Worm (Caenorhabditis elegans) whole organism, early embryonic: ENCODE results near the gene C08B6.6.

Experiments
- B0310.2 ChIP-seq: sonication (generic microtip); optimal IDR thresholded peaks from 2 replicates; lab custom pipeline; 2016; ENCODE audit warnings: mild to moderate bottlenecking, missing genetic modification characterization, missing compliant biosample characterization
- F13C5.2 ChIP-seq: sonication (generic microtip); optimal IDR thresholded peaks from 2 replicates; lab custom pipeline; 2017; ENCODE audit warnings: mild to moderate bottlenecking, missing genetic modification characterization, inconsistent platforms, missing compliant biosample characterization
- aly-1 ChIP-seq: sonication (generic microtip); optimal IDR thresholded peaks from 2 replicates; lab custom pipeline; 2016; ENCODE audit warnings: missing genetic modification characterization, missing compliant biosample characterization
- ama-1 ChIP-seq: fragments of 150-350 bp; optimal IDR thresholded peaks from 2 replicates; lab custom pipeline; 2014
- ceh-13 ChIP-seq: fragments of 200-800 bp; sonication (Bioruptor generic); optimal IDR thresholded peaks from 2 replicates; lab custom pipeline; 2018; ENCODE audit warnings: mild to moderate bottlenecking, missing genetic modification characterization, missing compliant biosample characterization
- ceh-36 ChIP-seq: sonication (generic microtip); optimal IDR thresholded peaks from 2 replicates; lab custom pipeline; 2016; ENCODE audit warnings: missing genetic modification characterization, inconsistent platforms, missing compliant biosample characterization
- ets-7 ChIP-seq: sonication (generic microtip); optimal IDR thresholded peaks from 2 replicates; lab custom pipeline; 2016; ENCODE audit warnings: missing genotype, missing genetic modification characterization, missing compliant biosample characterization
- flt-1 ChIP-seq: fragments of 200-800 bp; sonication (Bioruptor generic); IDR thresholded peaks from 2 replicates; pipeline ENCODE4 v1.3.6; 2022; ENCODE audit warnings: missing genetic modification characterization, missing compliant biosample characterization
- hmbx-1 ChIP-seq: sonication (generic microtip); optimal IDR thresholded peaks from 2 replicates; lab custom pipeline; 2016; ENCODE audit warnings: mild to moderate bottlenecking, missing genetic modification characterization, missing compliant biosample characterization
- hmg-4 ChIP-seq: fragments of 200-800 bp; sonication (Bioruptor generic); optimal IDR thresholded peaks from 2 replicates; lab custom pipeline; 2018; ENCODE audit warnings: mild to moderate bottlenecking, missing genetic modification characterization, missing compliant biosample characterization
- pes-1 ChIP-seq: fragments of 200-800 bp; sonication (Bioruptor generic); IDR thresholded peaks from 2 replicates; pipeline ENCODE4 v1.3.6; 2022; ENCODE audit warnings: missing genetic modification reagents, missing genetic modification characterization, missing compliant biosample characterization
- scrt-1 ChIP-seq: fragments of 200-800 bp; sonication (Bioruptor generic); IDR thresholded peaks from 2 replicates; pipeline ENCODE4 v1.3.6; 2022; ENCODE audit warnings: missing genetic modification characterization, missing compliant biosample characterization
- tbx-37 ChIP-seq: fragments of 200-800 bp; sonication (Bioruptor generic); conservative IDR thresholded peaks from 2 replicates; pipeline ENCODE4 v1.3.6; 2022; ENCODE audit warnings: missing genetic modification reagents, missing genetic modification characterization, missing compliant biosample characterization

DNA sequence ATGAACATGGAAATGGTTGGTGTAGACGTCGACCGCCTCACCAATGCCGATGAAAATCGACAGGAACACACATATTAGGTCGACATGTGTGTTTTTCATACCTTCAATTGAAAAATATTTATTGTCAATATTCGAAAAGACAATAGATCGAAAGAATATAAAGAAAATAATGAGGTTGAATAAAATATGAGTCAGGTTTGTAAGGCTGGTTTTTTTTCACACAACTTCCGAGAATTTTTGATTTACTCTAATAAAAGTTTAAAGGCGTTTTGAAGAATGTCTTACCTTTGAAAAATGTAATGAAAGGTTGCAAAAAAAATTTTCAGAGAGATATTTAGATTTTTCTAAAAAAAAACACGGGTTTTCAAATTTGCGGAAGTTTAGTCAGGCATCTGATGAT lies 50.2 kb downstream of the C08B6.6 start, which contains the start of gene egl-3:
- TF ChIP-seq ets-7 (tag; lab: Kevin White, UChicago), result no peak
- no peak for TF ChIP-seq ama-1 (lab: Kevin White, UChicago)
- no peak for TF ChIP-seq ceh-13
- TF ChIP-seq aly-1, result no peak
- TF ChIP-seq hmbx-1 (tag; lab: Kevin White, UChicago), result no peak
- TF ChIP-seq tbx-37 (GFP tag; lab: Robert Waterston, UW), result no peak
- no peak for TF ChIP-seq B0310.2 (tag; lab: Kevin White, UChicago)
- no peak for TF ChIP-seq ceh-36 (tag; lab: Kevin White, UChicago)
- no peak for TF ChIP-seq flt-1 (GFP tag; lab: Robert Waterston, UW)
- TF ChIP-seq hmg-4 (GFP tag; lab: Kevin White, UChicago), result no peak
- no peak for TF ChIP-seq F13C5.2 (tag; lab: Kevin White, UChicago)
- TF ChIP-seq scrt-1 (GFP tag; lab: Robert Waterston, UW), result no peak
- TF ChIP-seq pes-1 (GFP tag; lab: Robert Waterston, UW), result no peak
